Worm (Caenorhabditis elegans) whole organism, young adult: ENCODE results near the gene ints-9.
"Not testable (repeated sequence)": the region's sequence is repeated elsewhere in the genome, so short reads cannot be mapped to it uniquely, and the experiment has no call there.

ENCODE experiments used
- F52B5.7 ChIP-seq: sonication (generic microtip); optimal IDR thresholded peaks from 2 replicates; lab custom pipeline; 2016; ENCODE audit warnings: mild to moderate bottlenecking, missing genetic modification characterization, missing compliant biosample characterization
- pha-4 ChIP-seq: fragments of 150-350 bp; sonication (generic microtip); optimal IDR thresholded peaks from 2 replicates; lab custom pipeline; 2014; ENCODE audit warnings: missing biosample characterization, missing genetic modification reagents, missing genetic modification characterization

DNA sequence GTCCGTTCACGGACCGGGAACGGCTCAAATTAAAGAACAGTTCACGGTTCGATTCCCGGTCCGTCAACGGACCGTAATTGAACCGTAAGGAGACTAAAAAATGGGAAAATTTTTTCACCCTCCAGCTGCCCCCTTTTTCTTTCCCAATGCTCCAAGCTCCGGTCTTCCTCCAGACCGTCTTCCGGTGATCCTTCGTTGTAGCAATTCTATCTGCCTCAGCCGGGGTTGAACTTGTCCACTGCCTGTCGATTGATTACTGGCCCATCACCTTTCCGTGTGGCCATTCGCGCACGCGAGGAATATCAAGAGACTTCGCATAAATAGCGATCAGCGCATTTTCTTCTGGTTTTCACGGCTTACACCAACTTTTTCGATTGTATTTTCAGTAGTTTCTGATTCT, 27.1 kb upstream of the ints-9 start:
- peak; percentile 50 for TF ChIP-seq F52B5.7 (tag; lab: Kevin White, UChicago)
- TF ChIP-seq pha-4 (tag; lab: Kevin White, UChicago), result not testable (repeated sequence)
